Worm (Caenorhabditis elegans) whole organism, young adult: ENCODE data around the gene gpa-11.

Source experiments
- C06A6.2 ChIP-seq: fragments of 200-800 bp; sonication (Bioruptor generic); conservative IDR thresholded peaks from 2 replicates; pipeline ENCODE4 v1.3.6; 2022; ENCODE audit warnings: missing genetic modification characterization, missing compliant biosample characterization
- D2030.7 ChIP-seq: fragments of 200-800 bp; sonication (Bioruptor generic); IDR thresholded peaks from 2 replicates; pipeline ENCODE4 v1.3.6; 2022; ENCODE audit warnings: missing genetic modification reagents, missing genetic modification characterization, missing compliant biosample characterization
- F10E7.11 ChIP-seq: sonication (generic microtip); optimal IDR thresholded peaks from 2 replicates; lab custom pipeline; 2017; ENCODE audit warnings: mild to moderate bottlenecking, missing genetic modification characterization, moderate library complexity, missing compliant biosample characterization
- ama-1 ChIP-seq, 3 experiments: fragments of 150-350 bp in 1 of 3; sonication (generic microtip) in 2 of 3; optimal IDR thresholded peaks; 2 replicates each; lab custom pipeline; 2014 to 2018; ENCODE audit warnings: missing biosample characterization in 2 of 3, missing genetic modification characterization in 2 of 3, missing genetic modification reagents in 2 of 3
- ccch-3 ChIP-seq: fragments of 200-800 bp; sonication (Bioruptor generic); optimal IDR thresholded peaks from 2 replicates; lab custom pipeline; 2018; ENCODE audit warnings: mild to moderate bottlenecking, missing genetic modification characterization, missing compliant biosample characterization
- cebp-1 ChIP-seq, 2 experiments: fragments of 200-800 bp in 1 of 2; sonication (Bioruptor generic) in 1 of 2; sonication (generic microtip) in 1 of 2; IDR thresholded peaks in 1 of 2; optimal IDR thresholded peaks in 1 of 2; 2 replicates each; pipeline versions ENCODE4 v1.3.6 to Lab custom; 2017 to 2022; ENCODE audit warnings: missing compliant biosample characterization in 2 of 2, missing genetic modification characterization in 2 of 2, mild to moderate bottlenecking in 1 of 2, missing genetic modification reagents in 1 of 2, moderate library complexity in 1 of 2
- dpff-1 ChIP-seq: sonication (generic microtip); optimal IDR thresholded peaks from 2 replicates; lab custom pipeline; 2017; ENCODE audit warnings: mild to moderate bottlenecking, missing genetic modification characterization, missing compliant biosample characterization
- lir-1 ChIP-seq: fragments of 200-800 bp; sonication (Bioruptor generic); conservative IDR thresholded peaks from 2 replicates; pipeline ENCODE4 v1.3.6; 2022; ENCODE audit warnings: missing genetic modification reagents, missing genetic modification characterization, missing compliant biosample characterization
- madf-6 ChIP-seq: fragments of 200-800 bp; sonication (Bioruptor generic); IDR thresholded peaks from 2 replicates; pipeline ENCODE4 v1.3.6; 2022; ENCODE audit warnings: missing genetic modification reagents, missing genetic modification characterization, missing compliant biosample characterization
- nfyb-1 ChIP-seq: fragments of 200-800 bp; sonication (Bioruptor generic); IDR thresholded peaks from 2 replicates; pipeline ENCODE4 v1.3.6; 2022; ENCODE audit warnings: missing genetic modification reagents, missing genetic modification characterization, missing compliant biosample characterization
- tbp1 ChIP-seq: fragments of 200-800 bp; sonication (Bioruptor generic); optimal IDR thresholded peaks from 2 replicates; lab custom pipeline; 2018; ENCODE audit warnings: mild to moderate bottlenecking, missing genetic modification characterization, missing compliant biosample characterization
- tbx-9 ChIP-seq: sonication (generic microtip); optimal IDR thresholded peaks from 2 replicates; lab custom pipeline; 2016; ENCODE audit warnings: borderline replicate concordance, missing genetic modification characterization, inconsistent platforms, missing compliant biosample characterization
- unc-62 ChIP-seq: fragments of 150-350 bp; optimal IDR thresholded peaks from 2 replicates; lab custom pipeline; 2014; ENCODE audit warnings: missing biosample characterization, missing genetic modification reagents, missing genetic modification characterization
- ztf-18 ChIP-seq: sonication (generic microtip); optimal IDR thresholded peaks from 2 replicates; lab custom pipeline; 2016; ENCODE audit warnings: missing genotype, mild to moderate bottlenecking, missing genetic modification characterization, missing compliant biosample characterization

ce11 chrII:4222983-4223382, 24.0 kb upstream of the gpa-11 start, which contains the start of gene C16A11.5:
- TF ChIP-seq ama-1 (optimal IDR thresholded peaks at IDR 0.05; lab: Kevin White, UChicago) (no peak), ama-1 (GFP tag; optimal IDR thresholded peaks at IDR 0.05; lab: Kevin White, UChicago) (no peak), F10E7.11 (no peak), lir-1 (no peak), ccch-3 (no peak), D2030.7 (no peak), tbp1 (GFP tag; lab: Kevin White, UChicago) (no peak), unc-62 (GFP tag; lab: Kevin White, UChicago) (no peak), tbx-9 (tag; lab: Kevin White, UChicago) (no peak), madf-6 (GFP tag; lab: Robert Waterston, UW) (no peak), C06A6.2 (GFP tag; lab: Robert Waterston, UW) (no peak), ztf-18 (tag; lab: Kevin White, UChicago) (no peak), cebp-1 (GFP tag; IDR thresholded peaks at IDR 0.05; lab: Robert Waterston, UW) (no peak), cebp-1 (tag; optimal IDR thresholded peaks at IDR 0.05; lab: Kevin White, UChicago) (no peak), nfyb-1 (no peak), dpff-1 (no peak)
